Worm (Caenorhabditis elegans): ENCODE measurements around the gene spe-26.

The spe-26 gene

DNA sequence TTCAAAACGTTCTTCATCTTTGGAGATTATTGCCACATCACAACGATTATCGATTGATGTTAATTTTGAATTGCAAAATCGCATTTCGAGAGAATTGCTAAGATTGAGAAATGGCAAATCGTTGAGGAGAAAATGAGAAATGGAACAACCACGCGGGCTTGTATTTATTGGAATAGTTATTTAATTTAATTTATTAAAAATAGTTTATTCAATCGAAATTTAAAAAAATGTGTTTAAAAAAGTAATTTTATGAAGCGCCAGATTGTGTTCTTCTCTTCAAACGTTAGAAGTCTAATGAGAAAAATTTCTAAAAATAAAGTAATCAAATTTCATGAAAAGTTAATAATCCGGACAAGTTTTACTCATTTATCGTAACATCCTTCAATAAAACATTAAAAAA is at the start of gene spe-26:
TSS of gene spe-26 (minus strand) at position 101 of the 400 bp plus-strand sequence.
- TF ChIP-seq sem-4 (tag; optimal IDR thresholded peaks at IDR 0.05): no peak

DNA sequence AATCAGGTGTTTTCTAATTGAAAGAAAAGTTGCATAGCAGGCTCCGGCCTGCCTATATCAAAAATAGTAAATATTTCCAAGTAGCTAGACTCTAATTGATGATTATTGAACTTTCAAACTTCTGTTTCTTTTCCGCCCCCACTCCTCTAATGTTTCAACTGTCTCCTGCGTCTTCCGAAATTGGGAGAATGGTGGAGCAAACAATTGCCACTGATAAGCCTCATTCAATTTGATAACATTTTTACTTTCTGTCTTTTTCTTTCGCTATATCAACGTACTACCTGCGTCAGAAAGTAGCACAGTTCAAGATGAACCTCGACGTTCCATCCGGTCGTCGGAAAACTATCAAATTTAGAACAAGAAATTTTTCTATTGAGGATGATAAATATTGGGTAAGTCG is 47.2 kb upstream of the spe-26 start, which contains the start of gene F13B12.3:
TSS of gene F13B12.3 (plus strand) at position 223 of the 400 bp plus-strand sequence.
- TF ChIP-seq nhr-129 (tag; optimal IDR thresholded peaks at IDR 0.05) (no peak), ceh-16 (tag; optimal IDR thresholded peaks at IDR 0.05) (no peak), nhr-237 (tag; optimal IDR thresholded peaks at IDR 0.05) (no peak), nhr-25 (tag; optimal IDR thresholded peaks at IDR 0.05) (no peak), lin-11 (tag; optimal IDR thresholded peaks at IDR 0.05) (no peak), gmeb-1 (tag; optimal IDR thresholded peaks at IDR 0.05) (peak; percentile 11), fos-1 (tag; optimal IDR thresholded peaks at IDR 0.05) (peak; percentile 73), sma-3 (GFP tag; optimal IDR thresholded peaks at IDR 0.05) (no peak), sma-9 (GFP tag; optimal IDR thresholded peaks at IDR 0.05) (peak; percentile 40), sma-9 (tag; optimal IDR thresholded peaks at IDR 0.05) (no peak), crh-2 (tag; optimal IDR thresholded peaks at IDR 0.05) (peak; percentile 25), egl-27 (tag; optimal IDR thresholded peaks at IDR 0.05) (no peak)

DNA sequence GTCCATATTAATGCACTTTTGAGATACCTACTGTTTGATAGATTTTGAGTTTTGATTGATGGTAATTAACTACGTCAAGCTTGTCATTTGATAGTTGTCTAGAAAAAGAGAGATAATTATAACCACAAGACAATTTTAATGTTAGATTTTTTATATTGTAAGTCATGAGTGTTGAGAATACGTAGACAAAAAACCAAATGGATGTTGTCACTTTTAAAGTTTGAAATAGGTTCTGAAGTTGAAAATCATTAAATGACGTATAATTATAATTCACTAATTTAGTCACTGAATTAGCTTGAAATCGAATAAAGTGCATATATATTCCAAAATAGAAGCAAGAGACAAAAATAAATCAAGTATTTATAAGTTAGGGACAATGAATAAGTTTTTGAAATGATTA is 45.4 kb upstream of the spe-26 start:
- no peak for TF ChIP-seq ztf-1 (GFP tag; conservative IDR thresholded peaks at IDR 0.05)
- no peak for TF ChIP-seq sma-3 (GFP tag; optimal IDR thresholded peaks at IDR 0.05)
- no peak for TF ChIP-seq mdl-1 (tag; optimal IDR thresholded peaks at IDR 0.05)
- no peak for TF ChIP-seq fos-1 (tag; optimal IDR thresholded peaks at IDR 0.05)
- TF ChIP-seq unc-55 (GFP tag; optimal IDR thresholded peaks at IDR 0.05): no peak
- TF ChIP-seq nhr-21 (tag; optimal IDR thresholded peaks at IDR 0.05): no peak
- TF ChIP-seq peb-1 (tag; optimal IDR thresholded peaks at IDR 0.05): no peak
- no peak for TF ChIP-seq ZK546.5 (tag; optimal IDR thresholded peaks at IDR 0.05)
- no peak for TF ChIP-seq ama-1 (optimal IDR thresholded peaks at IDR 0.05)
- no peak for TF ChIP-seq snpc-4 (tag; optimal IDR thresholded peaks at IDR 0.05)
- no peak for TF ChIP-seq lin-39 (tag; optimal IDR thresholded peaks at IDR 0.05)
- no peak for TF ChIP-seq nhr-11 (tag; optimal IDR thresholded peaks at IDR 0.05)
- no peak for TF ChIP-seq lin-11 (tag; optimal IDR thresholded peaks at IDR 0.05)
- TF ChIP-seq nhr-237 (tag; optimal IDR thresholded peaks at IDR 0.05): no peak
- no peak for TF ChIP-seq lsy-2 (tag; optimal IDR thresholded peaks at IDR 0.05)

DNA sequence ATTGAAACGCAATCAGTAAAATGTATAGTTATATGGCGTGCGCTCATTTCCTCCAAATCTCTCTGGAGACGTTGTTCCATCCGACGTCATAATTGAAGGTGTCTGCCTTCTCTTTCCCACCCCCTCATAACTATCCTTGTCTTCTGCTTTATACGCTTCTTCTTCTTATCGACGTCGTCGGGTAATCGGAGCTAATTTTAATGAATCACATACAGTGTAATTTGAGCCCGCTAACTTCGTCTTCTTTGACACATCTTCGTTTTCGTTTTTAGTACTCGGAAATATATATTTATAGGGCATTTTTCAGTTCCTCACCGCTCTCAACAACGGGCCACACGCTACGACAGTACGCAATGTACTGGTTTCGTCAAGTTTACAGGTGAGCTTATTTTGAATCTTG is 44.7 kb upstream of the spe-26 start, which contains the start of gene ins-1:
TSS of gene ins-1 (plus strand) at position 301 of the 400 bp plus-strand sequence.
- TF ChIP-seq ceh-82 (tag; optimal IDR thresholded peaks at IDR 0.05): no peak

DNA sequence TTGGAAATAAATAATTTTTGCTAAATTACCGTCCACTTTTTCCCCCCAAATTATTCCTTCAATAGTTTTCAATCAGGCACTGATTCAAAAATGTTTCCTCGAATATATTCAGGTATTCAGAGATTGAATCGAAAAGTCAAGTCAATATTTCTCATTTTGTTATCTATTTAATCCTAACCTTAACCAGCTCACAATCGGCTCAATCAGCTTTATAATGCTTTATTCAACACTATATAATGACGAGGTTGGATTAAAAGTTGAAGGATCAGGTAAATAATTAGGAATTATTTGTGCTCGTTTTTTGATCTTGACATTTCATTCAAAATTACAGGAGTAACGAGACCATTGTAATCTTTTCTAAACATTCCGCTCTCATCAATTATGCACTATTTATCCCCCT is 38.8 kb upstream of the spe-26 start:
- TF ChIP-seq sem-4 (tag; optimal IDR thresholded peaks at IDR 0.05) (no peak), sma-3 (GFP tag; optimal IDR thresholded peaks at IDR 0.05) (no peak), lsy-2 (tag; optimal IDR thresholded peaks at IDR 0.05) (no peak), fos-1 (tag; optimal IDR thresholded peaks at IDR 0.05) (no peak), sma-9 (GFP tag; optimal IDR thresholded peaks at IDR 0.05) (no peak), sma-9 (tag; optimal IDR thresholded peaks at IDR 0.05) (no peak), unc-55 (GFP tag; optimal IDR thresholded peaks at IDR 0.05) (no peak), alr-1 (tag; optimal IDR thresholded peaks at IDR 0.05) (no peak), egl-27 (tag; optimal IDR thresholded peaks at IDR 0.05) (no peak), aly-2 (tag; optimal IDR thresholded peaks at IDR 0.05) (no peak), mdl-1 (tag; optimal IDR thresholded peaks at IDR 0.05) (no peak), lin-11 (tag; optimal IDR thresholded peaks at IDR 0.05) (no peak), skn-1 (tag; optimal IDR thresholded peaks at IDR 0.05) (no peak), unc-62 (GFP tag; optimal IDR thresholded peaks at IDR 0.05) (no peak), C34F6.9 (tag; optimal IDR thresholded peaks at IDR 0.05) (no peak)

DNA sequence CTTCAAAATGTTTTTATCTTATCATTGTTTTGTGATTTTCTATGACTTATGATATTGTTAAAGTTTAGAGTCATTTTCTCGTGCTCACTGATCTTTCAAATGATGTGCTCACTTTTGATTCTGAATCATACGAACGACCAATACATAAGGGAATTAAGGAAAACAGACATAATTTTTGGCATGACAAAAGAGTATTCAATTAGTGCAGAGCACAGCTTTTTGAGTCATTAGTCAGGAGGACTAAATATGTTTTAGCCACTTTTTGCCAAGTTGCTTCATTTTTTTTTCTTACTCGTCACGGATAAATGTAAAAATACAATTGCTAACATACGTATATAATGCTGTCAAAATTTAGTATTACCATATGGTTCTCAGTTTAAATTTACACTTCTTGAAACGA is 37.4 kb upstream of the spe-26 start, which contains the start of gene F13B12.2:
TSS of gene F13B12.2 (minus strand) at position 2 of the 400 bp plus-strand sequence.
- TF ChIP-seq fos-1 (tag; optimal IDR thresholded peaks at IDR 0.05) (peak; percentile 32), ztf-4 (tag; optimal IDR thresholded peaks at IDR 0.05) (no peak), ztf-1 (GFP tag; conservative IDR thresholded peaks at IDR 0.05) (no peak), skn-1 (tag; optimal IDR thresholded peaks at IDR 0.05) (peak; percentile 5), mab-5 (tag; optimal IDR thresholded peaks at IDR 0.05) (no peak)
